Worm (Caenorhabditis elegans) whole organism, mixed stage, embryonic: ENCODE measurements around the gene cgh-1.

Experiments used
- M03D4.4 ChIP-seq: sonication (generic microtip); optimal IDR thresholded peaks from 2 replicates; lab custom pipeline; 2017; ENCODE audit warnings: mild to moderate bottlenecking, missing genetic modification characterization, missing compliant biosample characterization
- bed-3 ChIP-seq: fragments of 200-800 bp; sonication (Bioruptor generic); optimal IDR thresholded peaks from 3 replicates; lab custom pipeline; 2018; ENCODE audit warnings: mild to moderate bottlenecking, missing genetic modification characterization, moderate library complexity, missing compliant biosample characterization
- blmp-1 ChIP-seq: fragments of 150-350 bp; optimal IDR thresholded peaks from 2 replicates; lab custom pipeline; 2014; ENCODE audit warnings: missing biosample characterization, missing genetic modification characterization
- ceh-39 ChIP-seq: fragments of 150-350 bp; optimal IDR thresholded peaks from 2 replicates; lab custom pipeline; 2014; ENCODE audit warnings: missing biosample characterization, missing genetic modification characterization
- ceh-43 ChIP-seq: fragments of 200-800 bp; sonication (Bioruptor generic); optimal IDR thresholded peaks from 2 replicates; lab custom pipeline; 2018; ENCODE audit warnings: mild to moderate bottlenecking, missing genetic modification characterization, moderate library complexity, missing compliant biosample characterization
- ceh-83 ChIP-seq: fragments of 200-800 bp; sonication (Bioruptor generic); optimal IDR thresholded peaks from 2 replicates; lab custom pipeline; 2018; ENCODE audit warnings: mild to moderate bottlenecking, missing genetic modification characterization, missing compliant biosample characterization
- ces-1 ChIP-seq: fragments of 150-350 bp; optimal IDR thresholded peaks from 2 replicates; lab custom pipeline; 2014; ENCODE audit warnings: missing biosample characterization, missing genetic modification reagents, missing genetic modification characterization
- cnd-1 ChIP-seq: fragments of 200-800 bp; sonication (Bioruptor generic); optimal IDR thresholded peaks from 2 replicates; lab custom pipeline; 2018; ENCODE audit warnings: mild to moderate bottlenecking, missing genetic modification characterization, missing compliant biosample characterization
- drap-1 ChIP-seq: fragments of 200-800 bp; sonication (Bioruptor generic); optimal IDR thresholded peaks from 3 replicates; lab custom pipeline; 2018; ENCODE audit warnings: mild to moderate bottlenecking, missing genetic modification characterization, missing compliant biosample characterization
- elt-1 ChIP-seq: sonication (generic microtip); optimal IDR thresholded peaks from 2 replicates; lab custom pipeline; 2017; ENCODE audit warnings: missing genetic modification characterization, mild to moderate bottlenecking, missing compliant biosample characterization, antibody characterized with exemption, moderate library complexity, borderline replicate concordance; ENCODE audit not compliant: insufficient read depth
- flh-1 ChIP-seq: fragments of 200-800 bp; sonication (Bioruptor generic); optimal IDR thresholded peaks from 2 replicates; lab custom pipeline; 2018; ENCODE audit warnings: mild to moderate bottlenecking, missing genetic modification characterization, moderate library complexity, missing compliant biosample characterization
- ham-2 ChIP-seq: fragments of 200-800 bp; sonication (Bioruptor generic); optimal IDR thresholded peaks from 2 replicates; lab custom pipeline; 2018; ENCODE audit warnings: mild to moderate bottlenecking, missing genetic modification characterization, missing compliant biosample characterization
- hlh-1 ChIP-seq: fragments of 150-350 bp; optimal IDR thresholded peaks from 2 replicates; lab custom pipeline; 2014; ENCODE audit warnings: missing biosample characterization, missing genetic modification reagents, missing genetic modification characterization
- lin-13 ChIP-seq: fragments of 150-350 bp; optimal IDR thresholded peaks from 2 replicates; lab custom pipeline; 2014; ENCODE audit warnings: missing biosample characterization, missing genetic modification characterization
- lin-32 ChIP-seq: fragments of 200-800 bp; sonication (Bioruptor generic); optimal IDR thresholded peaks from 2 replicates; lab custom pipeline; 2018; ENCODE audit warnings: mild to moderate bottlenecking, missing genetic modification characterization, missing compliant biosample characterization
- lsy-2 ChIP-seq: fragments of 150-350 bp; optimal IDR thresholded peaks from 2 replicates; lab custom pipeline; 2014; ENCODE audit warnings: missing biosample characterization, missing genetic modification characterization
- mab-5 ChIP-seq: fragments of 150-350 bp; optimal IDR thresholded peaks from 2 replicates; lab custom pipeline; 2014; ENCODE audit warnings: missing biosample characterization, missing genetic modification characterization
- mep-1 ChIP-seq: fragments of 150-350 bp; optimal IDR thresholded peaks from 2 replicates; lab custom pipeline; 2017; ENCODE audit warnings: missing biosample characterization, missing genetic modification reagents, missing genetic modification characterization, inconsistent platforms
- mls-2 ChIP-seq: sonication (generic microtip); optimal IDR thresholded peaks from 2 replicates; lab custom pipeline; 2016; ENCODE audit warnings: mild to moderate bottlenecking, missing genetic modification characterization, moderate library complexity, missing compliant biosample characterization
- nhr-12 ChIP-seq: fragments of 150-350 bp; optimal IDR thresholded peaks from 2 replicates; lab custom pipeline; 2014; ENCODE audit warnings: missing biosample characterization, missing genetic modification characterization
- nhr-2 ChIP-seq: fragments of 150-350 bp; optimal IDR thresholded peaks from 2 replicates; lab custom pipeline; 2014; ENCODE audit warnings: missing biosample characterization, missing genetic modification characterization
- nhr-28 ChIP-seq: fragments of 150-350 bp; optimal IDR thresholded peaks from 2 replicates; lab custom pipeline; 2014; ENCODE audit warnings: missing biosample characterization, missing genetic modification characterization
- nhr-76 ChIP-seq: sonication (generic microtip); optimal IDR thresholded peaks from 2 replicates; lab custom pipeline; 2017; ENCODE audit warnings: missing biosample characterization, missing genetic modification characterization
- pha-4 ChIP-seq: fragments of 150-350 bp; optimal IDR thresholded peaks from 2 replicates; lab custom pipeline; 2018; ENCODE audit warnings: missing biosample characterization, missing genetic modification reagents, missing genetic modification characterization
- sem-2 ChIP-seq: fragments of 200-800 bp; sonication (Bioruptor generic); optimal IDR thresholded peaks from 2 replicates; lab custom pipeline; 2018; ENCODE audit warnings: mild to moderate bottlenecking, missing genetic modification characterization, missing compliant biosample characterization
- snpc-4 ChIP-seq: fragments of 150-350 bp; optimal IDR thresholded peaks from 2 replicates; lab custom pipeline; 2014; ENCODE audit warnings: missing biosample characterization, missing genetic modification characterization
- sptf-1 ChIP-seq: sonication (generic microtip); optimal IDR thresholded peaks from 2 replicates; lab custom pipeline; 2017; ENCODE audit warnings: mild to moderate bottlenecking, missing genetic modification characterization, moderate library complexity, missing compliant biosample characterization
- tbx-8 ChIP-seq: fragments of 200-800 bp; sonication (Bioruptor generic); optimal IDR thresholded peaks from 2 replicates; lab custom pipeline; 2018; ENCODE audit warnings: mild to moderate bottlenecking, missing genetic modification characterization, moderate library complexity, missing compliant biosample characterization
- unc-120 ChIP-seq: sonication (generic microtip); optimal IDR thresholded peaks from 2 replicates; lab custom pipeline; 2017; ENCODE audit warnings: missing genetic modification characterization, missing compliant biosample characterization; ENCODE audit not compliant: poor library complexity, severe bottlenecking
- unc-39 ChIP-seq: fragments of 150-350 bp; optimal IDR thresholded peaks from 2 replicates; lab custom pipeline; 2014; ENCODE audit warnings: missing biosample characterization, missing genetic modification characterization
- unc-62 ChIP-seq: fragments of 150-350 bp; optimal IDR thresholded peaks from 2 replicates; lab custom pipeline; 2014; ENCODE audit warnings: missing biosample characterization, missing genetic modification reagents, missing genetic modification characterization
- zip-8 ChIP-seq: fragments of 150-350 bp; optimal IDR thresholded peaks from 2 replicates; lab custom pipeline; 2014; ENCODE audit warnings: missing biosample characterization, missing genetic modification characterization
- ztf-11 ChIP-seq: fragments of 150-350 bp; optimal IDR thresholded peaks from 2 replicates; lab custom pipeline; 2014; ENCODE audit warnings: missing biosample characterization, missing genetic modification characterization

Gene cgh-1

DNA sequence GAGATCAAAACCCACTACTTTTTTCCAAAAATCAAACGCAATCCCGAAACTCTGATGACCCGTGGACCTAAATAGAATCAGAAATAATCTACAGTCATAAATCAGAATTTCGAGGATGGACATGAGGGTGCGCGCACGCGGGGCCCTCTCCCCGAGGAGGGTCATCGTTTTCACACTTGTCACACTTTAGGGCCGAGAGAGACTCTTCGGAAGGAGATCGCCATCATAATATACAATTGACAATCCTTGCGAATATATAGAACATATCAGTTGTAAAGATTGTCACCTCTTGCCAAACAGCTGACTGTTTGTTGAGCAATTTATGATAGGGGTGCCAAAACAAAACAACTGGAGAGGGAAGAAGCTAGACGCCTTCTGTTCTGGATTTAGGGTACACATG lies 32.5 kb upstream of the cgh-1 start:
- TF ChIP-seq unc-62 (GFP tag; lab: Kevin White, UChicago) (peak; percentile 79), nhr-76 (tag; lab: Kevin White, UChicago) (no peak), flh-1 (GFP tag; lab: Kevin White, UChicago) (no peak), hlh-1 (tag; lab: Kevin White, UChicago) (peak; percentile 70), lsy-2 (tag; lab: Kevin White, UChicago) (no peak), zip-8 (no peak), lin-32 (GFP tag; lab: Kevin White, UChicago) (no peak)

DNA sequence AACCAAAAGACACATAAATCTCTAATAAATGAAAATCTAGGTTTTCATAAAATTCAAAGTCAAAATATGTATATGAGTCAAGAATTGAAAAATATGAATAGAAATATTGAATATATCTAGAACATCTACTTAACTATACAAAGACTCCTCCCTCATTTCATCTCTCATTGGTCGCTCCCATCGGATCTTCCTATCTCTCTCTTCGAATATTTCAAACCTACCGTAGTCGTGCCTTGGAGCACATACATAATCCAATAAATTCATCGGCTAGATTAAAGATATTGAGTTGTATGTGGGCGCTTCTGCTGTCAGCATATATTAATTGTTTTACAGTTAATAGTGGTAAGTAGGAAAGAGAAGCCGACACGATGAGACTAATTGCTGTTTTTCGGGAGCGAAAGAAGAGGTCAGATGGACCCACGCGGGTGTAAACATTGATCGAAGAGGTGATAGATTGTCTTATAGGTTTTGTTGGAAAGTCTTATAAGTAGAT lies 29.4 kb upstream of the cgh-1 start:
- TF ChIP-seq ham-2 (GFP tag; lab: Kevin White, UChicago) (no peak), lsy-2 (tag; lab: Kevin White, UChicago) (peak; percentile 30), drap-1 (GFP tag; lab: Kevin White, UChicago) (no peak), unc-120 (tag; lab: Kevin White, UChicago) (no peak), ceh-39 (tag; lab: Kevin White, UChicago) (no peak), bed-3 (GFP tag; lab: Kevin White, UChicago) (no peak), mab-5 (tag; lab: Kevin White, UChicago) (no peak), lin-32 (GFP tag; lab: Kevin White, UChicago) (no peak), pha-4 (no peak), unc-62 (GFP tag; lab: Kevin White, UChicago) (peak; percentile 81)

DNA sequence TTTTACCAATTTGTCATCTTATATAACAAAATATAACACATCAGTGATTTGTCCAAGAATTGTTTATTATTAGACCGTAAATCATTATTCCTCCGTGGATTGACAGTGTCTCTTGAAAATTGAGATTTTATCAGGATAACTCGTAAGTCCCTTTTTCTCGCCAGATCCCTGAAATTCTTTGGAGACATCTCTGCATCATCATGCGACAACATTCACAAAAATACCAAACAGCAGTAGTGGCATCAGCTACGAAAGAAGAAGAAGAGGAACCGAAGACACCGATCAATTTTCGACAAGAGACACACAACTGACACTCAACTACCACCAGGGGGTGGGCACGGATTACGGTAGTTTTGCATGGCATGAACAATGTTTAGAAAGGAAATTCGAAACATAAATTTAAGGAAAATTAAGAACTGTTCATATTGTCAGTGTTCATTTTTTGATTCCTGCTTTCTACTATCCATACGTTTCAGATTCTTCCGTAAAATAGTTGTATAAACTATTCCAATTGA lies 27.3 kb upstream of the cgh-1 start:
- TF ChIP-seq elt-1 (tag; lab: Kevin White, UChicago) (peak; percentile 27), unc-120 (tag; lab: Kevin White, UChicago) (no peak), M03D4.4 (tag; lab: Kevin White, UChicago) (no peak), mep-1 (tag; lab: Kevin White, UChicago) (no peak), ham-2 (GFP tag; lab: Kevin White, UChicago) (no peak), blmp-1 (no peak), lin-32 (GFP tag; lab: Kevin White, UChicago) (no peak), nhr-76 (tag; lab: Kevin White, UChicago) (no peak), unc-62 (GFP tag; lab: Kevin White, UChicago) (peak; percentile 64), sem-2 (GFP tag; lab: Kevin White, UChicago) (no peak), drap-1 (GFP tag; lab: Kevin White, UChicago) (no peak), nhr-12 (tag; lab: Kevin White, UChicago) (no peak), cnd-1 (tag; lab: Kevin White, UChicago) (no peak), bed-3 (GFP tag; lab: Kevin White, UChicago) (no peak), hlh-1 (tag; lab: Kevin White, UChicago) (peak; percentile 1), lsy-2 (tag; lab: Kevin White, UChicago) (peak; percentile 15), lin-13 (no peak), mab-5 (tag; lab: Kevin White, UChicago) (no peak)

DNA sequence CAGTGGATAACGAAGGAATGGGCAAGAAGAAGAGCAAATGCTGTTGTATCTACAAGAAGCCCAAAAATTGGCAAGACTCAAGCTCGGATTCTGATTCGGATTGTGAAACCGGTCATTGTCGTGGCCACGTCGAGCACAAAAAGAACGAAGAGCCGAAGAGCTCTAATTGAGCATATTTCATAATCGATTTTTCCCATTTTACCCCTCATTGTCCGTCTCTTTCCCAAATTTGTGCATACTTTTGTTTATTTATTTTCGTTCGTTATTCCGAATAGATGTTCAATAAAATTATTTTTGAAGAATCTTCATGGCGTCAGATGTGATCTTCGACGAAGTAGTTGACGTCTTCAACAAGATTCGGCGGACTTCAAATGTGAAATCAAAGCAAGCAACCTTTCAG lies 23.5 kb upstream of the cgh-1 start, which contains the start of gene lig-4:
lig-4 (plus strand) TSS at position 301 of the 400 bp plus-strand sequence.
- TF ChIP-seq flh-1 (GFP tag; lab: Kevin White, UChicago) (no peak), nhr-28 (no peak), nhr-2 (tag; lab: Kevin White, UChicago) (no peak), sem-2 (GFP tag; lab: Kevin White, UChicago) (no peak), cnd-1 (tag; lab: Kevin White, UChicago) (no peak), lsy-2 (tag; lab: Kevin White, UChicago) (no peak), ham-2 (GFP tag; lab: Kevin White, UChicago) (no peak)

- no peak for TF ChIP-seq ham-2 (GFP tag; lab: Kevin White, UChicago)
- no peak for TF ChIP-seq tbx-8 (GFP tag; lab: Kevin White, UChicago)
- peak; percentile 17 for TF ChIP-seq unc-120 (tag; lab: Kevin White, UChicago)
- peak; percentile 70 for TF ChIP-seq sptf-1
- TF ChIP-seq mab-5 (tag; lab: Kevin White, UChicago): no peak
- TF ChIP-seq blmp-1: no peak
- no peak for TF ChIP-seq ces-1 (GFP tag; lab: Kevin White, UChicago)
- TF ChIP-seq nhr-12 (tag; lab: Kevin White, UChicago): no peak
- TF ChIP-seq zip-8: no peak
- no peak for TF ChIP-seq nhr-28
- no peak for TF ChIP-seq elt-1 (tag; lab: Kevin White, UChicago)
- no peak for TF ChIP-seq nhr-76 (tag; lab: Kevin White, UChicago)
- no peak for TF ChIP-seq ceh-39 (tag; lab: Kevin White, UChicago)
- TF ChIP-seq ztf-11: no peak
- TF ChIP-seq lsy-2 (tag; lab: Kevin White, UChicago): no peak
- TF ChIP-seq pha-4: peak; percentile 38
- TF ChIP-seq unc-39: no peak
- TF ChIP-seq sem-2 (GFP tag; lab: Kevin White, UChicago): peak; percentile 33
- peak; percentile 59 for TF ChIP-seq lin-13
- TF ChIP-seq mep-1 (tag; lab: Kevin White, UChicago): no peak
- TF ChIP-seq M03D4.4 (tag; lab: Kevin White, UChicago): peak; percentile 29
- peak; percentile 74 for TF ChIP-seq drap-1 (GFP tag; lab: Kevin White, UChicago)
- no peak for TF ChIP-seq ceh-43 (GFP tag; lab: Kevin White, UChicago)
- peak; percentile 18 for TF ChIP-seq ceh-83
- peak; percentile 65 for TF ChIP-seq cnd-1 (tag; lab: Kevin White, UChicago)
- peak; percentile 51 for TF ChIP-seq lin-32 (GFP tag; lab: Kevin White, UChicago)
- no peak for TF ChIP-seq unc-62 (GFP tag; lab: Kevin White, UChicago)
- TF ChIP-seq mls-2 (tag; lab: Kevin White, UChicago): peak; percentile 47
- no peak for TF ChIP-seq flh-1 (GFP tag; lab: Kevin White, UChicago)
- no peak for TF ChIP-seq bed-3 (GFP tag; lab: Kevin White, UChicago)
- no peak for TF ChIP-seq hlh-1 (tag; lab: Kevin White, UChicago)
- TF ChIP-seq snpc-4 (tag; lab: Kevin White, UChicago): no peak
- no peak for TF ChIP-seq nhr-2 (tag; lab: Kevin White, UChicago)
These were observed 23.0 kb upstream of the cgh-1 start, which contains the start of the genes cux-7 and C07H6.2 for ce11 chrIII:7520672-7521071. TSS of gene cux-7 (minus strand) at chrIII:7520845. TSS of gene C07H6.2 (plus strand) at chrIII:7521009.
